Worm (Caenorhabditis elegans) whole organism, L1 larva: Measurements from ENCODE around the gene acdh-7.

ENCODE experiments used
- Y116A8C.19 ChIP-seq: sonication (generic microtip); optimal IDR thresholded peaks from 2 replicates; lab custom pipeline; 2016; ENCODE audit warnings: missing compliant biosample characterization, missing genetic modification characterization, borderline replicate concordance
- egl-27 ChIP-seq, 2 experiments: fragments of 150-350 bp in 1 of 2; sonication (generic microtip); optimal IDR thresholded peaks; 3 replicates each; lab custom pipeline; 2017 to 2018; ENCODE audit warnings: missing biosample characterization in 2 of 2, missing genetic modification characterization in 2 of 2, missing genetic modification reagents in 2 of 2
- nhr-11 ChIP-seq: fragments of 150-350 bp; optimal IDR thresholded peaks from 2 replicates; lab custom pipeline; 2014; ENCODE audit warnings: missing biosample characterization, missing genetic modification characterization
- skn-1 ChIP-seq: fragments of 150-350 bp; optimal IDR thresholded peaks from 2 replicates; lab custom pipeline; 2014; ENCODE audit warnings: missing biosample characterization, missing genetic modification characterization
- unc-62 ChIP-seq: fragments of 150-350 bp; optimal IDR thresholded peaks from 2 replicates; lab custom pipeline; 2014; ENCODE audit warnings: missing biosample characterization, missing genetic modification reagents, missing genetic modification characterization
- ztf-4 ChIP-seq: fragments of 150-350 bp; optimal IDR thresholded peaks from 2 replicates; lab custom pipeline; 2014; ENCODE audit warnings: missing biosample characterization, missing genetic modification characterization

- TF ChIP-seq skn-1 (tag; lab: Kevin White, UChicago): no peak
- TF ChIP-seq egl-27 (tag; optimal IDR thresholded peaks at IDR 0.05; lab: Kevin White, UChicago): no peak
- TF ChIP-seq Y116A8C.19 (tag; lab: Kevin White, UChicago): no peak
- no peak for TF ChIP-seq ztf-4 (tag; lab: Kevin White, UChicago)
- TF ChIP-seq nhr-11 (tag; lab: Kevin White, UChicago): no peak
- TF ChIP-seq unc-62 (GFP tag; lab: Kevin White, UChicago): no peak
Measured at ce11 chrX:17209265-17209664, 7.6 kb downstream of the acdh-7 start, which contains the start of gene T08G2.2.
